Worm (Caenorhabditis elegans): Measurements from ENCODE around the gene C44B12.6.

- TF ChIP-seq mdt-29 (GFP tag; IDR thresholded peaks at IDR 0.05) (no peak), F37D6.2 (tag; optimal IDR thresholded peaks at IDR 0.05) (no peak), rbr-2 (tag; optimal IDR thresholded peaks at IDR 0.05) (no peak), aha-1 (tag) (no peak), nhr-77 (tag; optimal IDR thresholded peaks at IDR 0.05) (no peak), ama-1 (optimal IDR thresholded peaks at IDR 0.05) (no peak), unc-39 (tag; optimal IDR thresholded peaks at IDR 0.05) (no peak), lin-39 (tag; optimal IDR thresholded peaks at IDR 0.05) (no peak), jun-1 (tag; optimal IDR thresholded peaks at IDR 0.05) (no peak), nhr-10 (tag; optimal IDR thresholded peaks at IDR 0.05) (no peak), ztf-11 (tag; optimal IDR thresholded peaks at IDR 0.05) (no peak), attf-4 (tag; optimal IDR thresholded peaks at IDR 0.05) (no peak), zag-1 (tag; optimal IDR thresholded peaks at IDR 0.05) (no peak)
Observed at ce11 chrIV:1127852-1128251, 8.7 kb downstream of the C44B12.6 start.
